Worm (Caenorhabditis elegans) whole organism, mixed stage, embryonic: ENCODE data around the gene F26G1.9.

Source experiments
- bed-3 ChIP-seq: fragments of 200-800 bp; sonication (Bioruptor generic); optimal IDR thresholded peaks from 3 replicates; lab custom pipeline; 2018; ENCODE audit warnings: mild to moderate bottlenecking, missing genetic modification characterization, moderate library complexity, missing compliant biosample characterization
- blmp-1 ChIP-seq: fragments of 150-350 bp; optimal IDR thresholded peaks from 2 replicates; lab custom pipeline; 2014; ENCODE audit warnings: missing biosample characterization, missing genetic modification characterization
- ceh-39 ChIP-seq: fragments of 150-350 bp; optimal IDR thresholded peaks from 2 replicates; lab custom pipeline; 2014; ENCODE audit warnings: missing biosample characterization, missing genetic modification characterization
- ceh-43 ChIP-seq: fragments of 200-800 bp; sonication (Bioruptor generic); optimal IDR thresholded peaks from 2 replicates; lab custom pipeline; 2018; ENCODE audit warnings: mild to moderate bottlenecking, missing genetic modification characterization, moderate library complexity, missing compliant biosample characterization
- ceh-83 ChIP-seq: fragments of 200-800 bp; sonication (Bioruptor generic); optimal IDR thresholded peaks from 2 replicates; lab custom pipeline; 2018; ENCODE audit warnings: mild to moderate bottlenecking, missing genetic modification characterization, missing compliant biosample characterization
- ces-1 ChIP-seq: fragments of 150-350 bp; optimal IDR thresholded peaks from 2 replicates; lab custom pipeline; 2014; ENCODE audit warnings: missing biosample characterization, missing genetic modification reagents, missing genetic modification characterization
- cnd-1 ChIP-seq: fragments of 200-800 bp; sonication (Bioruptor generic); optimal IDR thresholded peaks from 2 replicates; lab custom pipeline; 2018; ENCODE audit warnings: mild to moderate bottlenecking, missing genetic modification characterization, missing compliant biosample characterization
- drap-1 ChIP-seq: fragments of 200-800 bp; sonication (Bioruptor generic); optimal IDR thresholded peaks from 3 replicates; lab custom pipeline; 2018; ENCODE audit warnings: mild to moderate bottlenecking, missing genetic modification characterization, missing compliant biosample characterization
- elt-1 ChIP-seq: sonication (generic microtip); optimal IDR thresholded peaks from 2 replicates; lab custom pipeline; 2017; ENCODE audit warnings: missing genetic modification characterization, mild to moderate bottlenecking, missing compliant biosample characterization, antibody characterized with exemption, moderate library complexity, borderline replicate concordance; ENCODE audit not compliant: insufficient read depth
- elt-3 ChIP-seq: fragments of 150-350 bp; optimal IDR thresholded peaks from 2 replicates; lab custom pipeline; 2014; ENCODE audit warnings: missing biosample characterization, missing genetic modification characterization
- flh-1 ChIP-seq: fragments of 200-800 bp; sonication (Bioruptor generic); optimal IDR thresholded peaks from 2 replicates; lab custom pipeline; 2018; ENCODE audit warnings: mild to moderate bottlenecking, missing genetic modification characterization, moderate library complexity, missing compliant biosample characterization
- ham-2 ChIP-seq: fragments of 200-800 bp; sonication (Bioruptor generic); optimal IDR thresholded peaks from 2 replicates; lab custom pipeline; 2018; ENCODE audit warnings: mild to moderate bottlenecking, missing genetic modification characterization, missing compliant biosample characterization
- hlh-1 ChIP-seq: fragments of 150-350 bp; optimal IDR thresholded peaks from 2 replicates; lab custom pipeline; 2014; ENCODE audit warnings: missing biosample characterization, missing genetic modification reagents, missing genetic modification characterization
- lin-13 ChIP-seq: fragments of 150-350 bp; optimal IDR thresholded peaks from 2 replicates; lab custom pipeline; 2014; ENCODE audit warnings: missing biosample characterization, missing genetic modification characterization
- lin-32 ChIP-seq: fragments of 200-800 bp; sonication (Bioruptor generic); optimal IDR thresholded peaks from 2 replicates; lab custom pipeline; 2018; ENCODE audit warnings: mild to moderate bottlenecking, missing genetic modification characterization, missing compliant biosample characterization
- lsy-2 ChIP-seq: fragments of 150-350 bp; optimal IDR thresholded peaks from 2 replicates; lab custom pipeline; 2014; ENCODE audit warnings: missing biosample characterization, missing genetic modification characterization
- mab-5 ChIP-seq: fragments of 150-350 bp; optimal IDR thresholded peaks from 2 replicates; lab custom pipeline; 2014; ENCODE audit warnings: missing biosample characterization, missing genetic modification characterization
- mep-1 ChIP-seq: fragments of 150-350 bp; optimal IDR thresholded peaks from 2 replicates; lab custom pipeline; 2017; ENCODE audit warnings: missing biosample characterization, missing genetic modification reagents, missing genetic modification characterization, inconsistent platforms
- nhr-12 ChIP-seq: fragments of 150-350 bp; optimal IDR thresholded peaks from 2 replicates; lab custom pipeline; 2014; ENCODE audit warnings: missing biosample characterization, missing genetic modification characterization
- nhr-28 ChIP-seq: fragments of 150-350 bp; optimal IDR thresholded peaks from 2 replicates; lab custom pipeline; 2014; ENCODE audit warnings: missing biosample characterization, missing genetic modification characterization
- nhr-76 ChIP-seq: sonication (generic microtip); optimal IDR thresholded peaks from 2 replicates; lab custom pipeline; 2017; ENCODE audit warnings: missing biosample characterization, missing genetic modification characterization
- pha-4 ChIP-seq: fragments of 150-350 bp; optimal IDR thresholded peaks from 2 replicates; lab custom pipeline; 2018; ENCODE audit warnings: missing biosample characterization, missing genetic modification reagents, missing genetic modification characterization
- sem-2 ChIP-seq: fragments of 200-800 bp; sonication (Bioruptor generic); optimal IDR thresholded peaks from 2 replicates; lab custom pipeline; 2018; ENCODE audit warnings: mild to moderate bottlenecking, missing genetic modification characterization, missing compliant biosample characterization
- snpc-4 ChIP-seq: fragments of 150-350 bp; optimal IDR thresholded peaks from 2 replicates; lab custom pipeline; 2014; ENCODE audit warnings: missing biosample characterization, missing genetic modification characterization
- sptf-1 ChIP-seq: sonication (generic microtip); optimal IDR thresholded peaks from 2 replicates; lab custom pipeline; 2017; ENCODE audit warnings: mild to moderate bottlenecking, missing genetic modification characterization, moderate library complexity, missing compliant biosample characterization
- tbx-8 ChIP-seq: fragments of 200-800 bp; sonication (Bioruptor generic); optimal IDR thresholded peaks from 2 replicates; lab custom pipeline; 2018; ENCODE audit warnings: mild to moderate bottlenecking, missing genetic modification characterization, moderate library complexity, missing compliant biosample characterization
- unc-120 ChIP-seq: sonication (generic microtip); optimal IDR thresholded peaks from 2 replicates; lab custom pipeline; 2017; ENCODE audit warnings: missing genetic modification characterization, missing compliant biosample characterization; ENCODE audit not compliant: poor library complexity, severe bottlenecking
- unc-39 ChIP-seq: fragments of 150-350 bp; optimal IDR thresholded peaks from 2 replicates; lab custom pipeline; 2014; ENCODE audit warnings: missing biosample characterization, missing genetic modification characterization
- unc-62 ChIP-seq: fragments of 150-350 bp; optimal IDR thresholded peaks from 2 replicates; lab custom pipeline; 2014; ENCODE audit warnings: missing biosample characterization, missing genetic modification reagents, missing genetic modification characterization
- zip-8 ChIP-seq: fragments of 150-350 bp; optimal IDR thresholded peaks from 2 replicates; lab custom pipeline; 2014; ENCODE audit warnings: missing biosample characterization, missing genetic modification characterization
- ztf-11 ChIP-seq: fragments of 150-350 bp; optimal IDR thresholded peaks from 2 replicates; lab custom pipeline; 2014; ENCODE audit warnings: missing biosample characterization, missing genetic modification characterization

The F26G1.9 gene

DNA sequence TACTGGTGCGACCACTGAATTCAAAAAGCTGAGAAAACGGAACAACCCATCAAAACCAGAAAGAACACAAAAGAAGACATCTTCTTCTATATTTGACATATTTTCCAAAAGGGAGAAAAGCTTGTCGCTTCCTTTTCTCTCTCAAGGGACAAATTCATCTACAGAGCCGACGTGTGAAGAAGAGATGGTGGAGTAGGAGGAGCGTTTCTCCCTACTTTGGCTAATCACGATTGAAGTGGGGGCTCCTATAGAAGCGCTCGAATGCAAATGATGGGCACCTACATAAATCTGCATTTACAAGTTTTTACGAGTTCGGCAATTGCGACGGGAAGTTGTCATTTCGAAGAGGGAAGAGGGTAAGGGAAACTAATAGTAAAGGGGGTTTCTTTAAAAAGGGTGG, 32.5 kb upstream of the F26G1.9 start:
- TF ChIP-seq ces-1 (GFP tag; lab: Kevin White, UChicago) (peak; percentile 12), ham-2 (no peak)

- TF ChIP-seq unc-62 (GFP tag; lab: Kevin White, UChicago) (peak; percentile 81), unc-120 (tag; lab: Kevin White, UChicago) (peak; percentile 78), unc-39 (no peak), ceh-39 (tag; lab: Kevin White, UChicago) (no peak), hlh-1 (tag; lab: Kevin White, UChicago) (peak; percentile 66)
- TF ChIP-seq, all 35 proteins: peak for 3
These were observed 32.0 kb upstream of the F26G1.9 start for ce11 chrII:4805799-4806198.

DNA sequence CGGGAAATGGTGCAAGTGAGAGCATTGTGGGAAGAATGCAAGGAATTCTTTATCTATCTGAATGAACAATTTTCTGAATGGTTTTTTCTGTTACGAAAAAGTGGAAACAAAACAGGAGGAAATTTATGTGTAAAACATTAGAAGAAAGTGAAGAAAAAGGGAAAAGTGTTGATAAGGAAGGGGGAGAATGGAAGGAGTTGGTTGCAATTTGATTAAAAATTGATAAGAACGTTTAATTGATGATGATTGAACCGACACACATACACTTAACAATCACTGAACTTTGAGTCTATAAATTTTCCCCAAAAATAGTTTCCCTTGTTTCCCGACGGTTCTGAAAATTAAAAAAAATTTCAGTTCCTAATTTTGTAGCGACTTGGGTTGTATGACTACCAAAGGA, 29.1 kb upstream of the F26G1.9 start:
- no peak for TF ChIP-seq elt-3 (tag; lab: Kevin White, UChicago)
- no peak for TF ChIP-seq ceh-43 (GFP tag; lab: Kevin White, UChicago)
- no peak for TF ChIP-seq drap-1 (GFP tag; lab: Kevin White, UChicago)
- TF ChIP-seq, all 35 proteins: peak for 0

DNA sequence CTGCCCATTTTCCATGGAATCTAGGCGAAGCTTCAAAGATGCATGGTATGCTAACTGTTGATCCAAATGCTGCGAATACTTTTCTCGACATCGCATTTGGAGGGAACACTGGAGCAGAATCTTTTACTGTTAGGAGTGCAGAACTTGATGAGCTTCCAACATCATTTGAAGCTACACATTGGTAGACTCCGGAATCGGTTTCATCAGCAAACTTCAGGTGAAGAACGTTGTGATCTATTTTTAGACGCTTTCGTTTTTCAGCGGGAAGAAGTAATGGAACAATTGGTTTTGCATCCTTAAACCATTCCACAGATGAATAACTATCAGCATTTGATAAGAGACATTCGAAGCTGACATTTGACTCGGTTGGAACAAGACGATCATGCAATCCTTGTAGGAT, 26.7 kb upstream of the F26G1.9 start:
- no peak for TF ChIP-seq zip-8 (tag; lab: Kevin White, UChicago)
- TF ChIP-seq unc-62 (GFP tag; lab: Kevin White, UChicago), result no peak
- no peak for TF ChIP-seq nhr-12

DNA sequence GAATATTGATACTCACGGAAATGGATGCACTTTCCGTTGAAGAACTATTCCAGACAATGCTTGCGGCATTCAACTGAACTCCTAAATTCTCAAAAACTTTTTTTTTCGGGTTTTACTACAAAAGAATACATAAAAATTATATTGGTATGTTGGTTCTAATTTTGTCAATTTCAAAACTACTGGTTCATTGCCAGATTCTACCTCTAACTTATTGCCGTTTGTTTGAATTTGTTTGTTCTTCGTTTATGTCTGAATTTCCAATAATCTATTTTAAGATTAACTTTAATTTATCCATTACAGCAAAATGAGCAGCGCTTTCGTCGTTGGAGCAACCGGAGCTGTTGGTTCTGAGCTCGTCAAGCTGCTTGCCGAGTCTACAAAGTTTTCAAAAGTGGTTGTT, 23.3 kb upstream of the F26G1.9 start, which contains the start of gene C33F10.14:
TSS of gene C33F10.14 (plus strand) at position 301 of the 400 bp plus-strand sequence.
- no peak for TF ChIP-seq ham-2
- TF ChIP-seq sptf-1 (tag; lab: Kevin White, UChicago), result no peak
- TF ChIP-seq tbx-8 (GFP tag; lab: Kevin White, UChicago), result no peak
- no peak for TF ChIP-seq unc-39
- TF ChIP-seq unc-120 (tag; lab: Kevin White, UChicago), result no peak
- no peak for TF ChIP-seq nhr-12
- no peak for TF ChIP-seq lsy-2
- TF ChIP-seq snpc-4 (tag; lab: Kevin White, UChicago), result no peak

ce11 chrII:4795461-4795860, 21.7 kb upstream of the F26G1.9 start, which contains the start of gene C33F10.4:
Gene C33F10.4, plus strand, starts transcription at chrII:4795761.
- TF ChIP-seq mep-1 (tag; lab: Kevin White, UChicago) (no peak), bed-3 (GFP tag; lab: Kevin White, UChicago) (no peak), hlh-1 (tag; lab: Kevin White, UChicago) (no peak), ham-2 (no peak), nhr-76 (tag; lab: Kevin White, UChicago) (no peak), nhr-28 (no peak), ztf-11 (tag; lab: Kevin White, UChicago) (no peak), drap-1 (GFP tag; lab: Kevin White, UChicago) (no peak), lin-32 (GFP tag; lab: Kevin White, UChicago) (no peak), elt-3 (tag; lab: Kevin White, UChicago) (no peak), unc-62 (GFP tag; lab: Kevin White, UChicago) (no peak), lsy-2 (no peak)
- TF ChIP-seq, all 35 proteins: peak for 0

ce11 chrII:4793320-4793719, 19.5 kb upstream of the F26G1.9 start:
- TF ChIP-seq ham-2 (no peak), mep-1 (tag; lab: Kevin White, UChicago) (no peak)

- TF ChIP-seq nhr-12 (no peak), drap-1 (GFP tag; lab: Kevin White, UChicago) (no peak), unc-62 (GFP tag; lab: Kevin White, UChicago) (no peak), ztf-11 (tag; lab: Kevin White, UChicago) (no peak), elt-1 (no peak), sem-2 (GFP tag; lab: Kevin White, UChicago) (no peak), flh-1 (GFP tag; lab: Kevin White, UChicago) (no peak), blmp-1 (tag; lab: Kevin White, UChicago) (no peak), nhr-28 (no peak), cnd-1 (tag; lab: Kevin White, UChicago) (peak; percentile 21), ceh-39 (tag; lab: Kevin White, UChicago) (no peak), mab-5 (tag; lab: Kevin White, UChicago) (no peak), unc-120 (tag; lab: Kevin White, UChicago) (peak; percentile 20), pha-4 (no peak), ham-2 (no peak), lin-13 (peak; percentile 1), ceh-83 (GFP tag; lab: Kevin White, UChicago) (peak; percentile 64), sptf-1 (tag; lab: Kevin White, UChicago) (peak; percentile 48), lsy-2 (peak; percentile 46), hlh-1 (tag; lab: Kevin White, UChicago) (no peak), unc-39 (no peak)
These were observed 17.5 kb upstream of the F26G1.9 start, which contains the start of gene F26G1.1 for ce11 chrII:4791272-4791671. Gene F26G1.1, plus strand, starts transcription at chrII:4791618.
